Fruit fly (Drosophila melanogaster): ENCODE data around the gene His4r.

His4r gene

dm6 chr3R:14590753-14591535, 34.6 kb upstream of the His4r start (continued):
- TF ChIP-seq tx (GFP tag; optimal IDR thresholded peaks at IDR 0.05) = no peak
- TF ChIP-seq Pdp1 (GFP tag; optimal IDR thresholded peaks at IDR 0.05) = peak; percentile 28 to 54
- TF ChIP-seq chm (GFP tag; IDR thresholded peaks at IDR 0.05) = peak; percentile 21; the same call in 1 of the 2 replicates
- peak; percentile 88 for TF ChIP-seq Sox102F (GFP tag; optimal IDR thresholded peaks at IDR 0.05)
- peak; percentile 74 for TF ChIP-seq CG15269 (tag; optimal IDR thresholded peaks at IDR 0.05)
- TF ChIP-seq fd102C (GFP tag; optimal IDR thresholded peaks at IDR 0.05) = peak; percentile 81
- TF ChIP-seq CG12104 (GFP tag; optimal IDR thresholded peaks at IDR 0.05) = peak; percentile 85
- TF ChIP-seq ase (GFP tag; IDR thresholded peaks at IDR 0.05) = peak; percentile 68; the same call in 1 of the 3 replicates
- peak; percentile 65 for TF ChIP-seq Ada2b (GFP tag; IDR thresholded peaks at IDR 0.05)
- peak; percentile 94 for TF ChIP-seq CG7556 (GFP tag; optimal IDR thresholded peaks at IDR 0.05)
- TF ChIP-seq CG14667 (GFP tag; IDR thresholded peaks at IDR 0.05) = peak; percentile 64
- TF ChIP-seq tll (GFP tag; optimal IDR thresholded peaks at IDR 0.05) = peak in 1 of 2 experiments; percentile 74
- peak; percentile 84 for TF ChIP-seq tin (GFP tag; optimal IDR thresholded peaks at IDR 0.05)
- peak; percentile 34 for TF ChIP-seq CG10274 (GFP tag; optimal IDR thresholded peaks at IDR 0.05)
- TF ChIP-seq CG11456 (GFP tag; IDR thresholded peaks at IDR 0.05) = 0 out of 3 replicates have a peak, but pooled peaks have one; percentile 49
- TF ChIP-seq B-H1 (GFP tag; IDR thresholded peaks at IDR 0.05) = peak; percentile 40; the same call in 2 of the 3 replicates
- peak; percentile 25 for TF ChIP-seq pum (GFP tag; optimal IDR thresholded peaks at IDR 0.05)
- no peak for TF ChIP-seq CG32532 (GFP tag; IDR thresholded peaks at IDR 0.05)
- no peak for TF ChIP-seq emc (GFP tag; optimal IDR thresholded peaks at IDR 0.05)
- TF ChIP-seq ewg (GFP tag; optimal IDR thresholded peaks at IDR 0.05) = peak; percentile 74
- no peak for TF ChIP-seq lov (optimal IDR thresholded peaks at IDR 0.05)
- peak; percentile 75; the same call in 2 of the 3 replicates for TF ChIP-seq lov (GFP tag; IDR thresholded peaks at IDR 0.05)
- TF ChIP-seq Abd-B (GFP tag; optimal IDR thresholded peaks at IDR 0.05) = peak; percentile 79
- no peak for TF ChIP-seq Fer1 (GFP tag; optimal IDR thresholded peaks at IDR 0.05)
- no peak for TF ChIP-seq slbo (GFP tag; IDR thresholded peaks at IDR 0.05)
- TF ChIP-seq wek (GFP tag; optimal IDR thresholded peaks at IDR 0.05) = no peak
- TF ChIP-seq sim (GFP tag; IDR thresholded peaks at IDR 0.05) = peak; percentile 78
- 0 out of 3 replicates have a peak, but pooled peaks have one; percentile 53 for TF ChIP-seq z (GFP tag; IDR thresholded peaks at IDR 0.05)
- TF ChIP-seq row (GFP tag; IDR thresholded peaks at IDR 0.05) = peak; percentile 82
- TF ChIP-seq CG14441 (GFP tag; IDR thresholded peaks at IDR 0.05) = peak; percentile 43; the same call in 1 of the 2 replicates
- peak; percentile 55 for TF ChIP-seq ap (GFP tag; IDR thresholded peaks at IDR 0.05)
- TF ChIP-seq CG17385 (GFP tag; optimal IDR thresholded peaks at IDR 0.05) = peak; percentile 79
- TF ChIP-seq CG6654 (GFP tag; optimal IDR thresholded peaks at IDR 0.05) = peak; percentile 62
- TF ChIP-seq abd-A (tag; optimal IDR thresholded peaks at IDR 0.05) = no peak
- TF ChIP-seq lmd (GFP tag; IDR thresholded peaks at IDR 0.05) = peak; percentile 69
- TF ChIP-seq CG10431 (GFP tag; optimal IDR thresholded peaks at IDR 0.05) = peak; percentile 69
- peak; percentile 60 for TF ChIP-seq CG32772 (GFP tag; IDR thresholded peaks at IDR 0.05)
- no peak for TF ChIP-seq CG4282 (GFP tag; optimal IDR thresholded peaks at IDR 0.05)
- peak; percentile 72; the same call in 1 of the 2 replicates for TF ChIP-seq HLH3B (GFP tag; IDR thresholded peaks at IDR 0.05)
- peak; percentile 28 for TF ChIP-seq Hmr (GFP tag; optimal IDR thresholded peaks at IDR 0.05)
- TF ChIP-seq shn (GFP tag; optimal IDR thresholded peaks at IDR 0.05) = no peak
- peak; percentile 12 for TF ChIP-seq Hand (GFP tag; optimal IDR thresholded peaks at IDR 0.05)
- no peak for TF ChIP-seq hkb (optimal IDR thresholded peaks at IDR 0.05)
- peak; percentile 80 for TF ChIP-seq hkb (GFP tag; IDR thresholded peaks at IDR 0.05)
- TF ChIP-seq CG9215 (GFP tag; IDR thresholded peaks at IDR 0.05) = peak; percentile 59
- TF ChIP-seq ERR (GFP tag; optimal IDR thresholded peaks at IDR 0.05) = no peak
- peak; percentile 59 to 94 for TF ChIP-seq bsh (GFP tag; optimal IDR thresholded peaks at IDR 0.05)
- peak; percentile 47 for TF ChIP-seq chn (GFP tag; optimal IDR thresholded peaks at IDR 0.05)
- TF ChIP-seq stwl (tag; optimal IDR thresholded peaks at IDR 0.05) = peak; percentile 65
